Worm (Caenorhabditis elegans) whole organism, late embryonic: ENCODE measurements around the gene F21A3.2.

Experiments
- K09A11.1 ChIP-seq: sonication (generic microtip); optimal IDR thresholded peaks from 2 replicates; lab custom pipeline; 2017; ENCODE audit warnings: antibody characterized with exemption, mild to moderate bottlenecking, missing genetic modification characterization, missing compliant biosample characterization; ENCODE audit not compliant: insufficient read depth
- T23F11.4 ChIP-seq: fragments of 200-800 bp; sonication (Bioruptor generic); optimal IDR thresholded peaks from 2 replicates; lab custom pipeline; 2018; ENCODE audit warnings: mild to moderate bottlenecking, missing genetic modification characterization, missing compliant biosample characterization
- ama-1 ChIP-seq: fragments of 150-350 bp; optimal IDR thresholded peaks from 2 replicates; lab custom pipeline; 2014
- ceh-14 ChIP-seq: sonication (generic microtip); optimal IDR thresholded peaks from 2 replicates; lab custom pipeline; 2016; ENCODE audit warnings: missing genotype, missing genetic modification characterization, missing compliant biosample characterization
- ceh-19 ChIP-seq: fragments of 200-800 bp; sonication (Bioruptor generic); optimal IDR thresholded peaks from 2 replicates; lab custom pipeline; 2018; ENCODE audit warnings: mild to moderate bottlenecking, missing genetic modification characterization, missing compliant biosample characterization
- ceh-2 ChIP-seq: sonication (generic microtip); optimal IDR thresholded peaks from 2 replicates; lab custom pipeline; 2016; ENCODE audit warnings: missing genotype, missing genetic modification characterization, missing compliant biosample characterization
- ceh-22 ChIP-seq: sonication (generic microtip); optimal IDR thresholded peaks from 2 replicates; lab custom pipeline; 2017; ENCODE audit warnings: missing biosample characterization, missing genetic modification characterization
- ceh-24 ChIP-seq: sonication (generic microtip); optimal IDR thresholded peaks from 2 replicates; lab custom pipeline; 2016; ENCODE audit warnings: mild to moderate bottlenecking, missing genetic modification characterization, missing compliant biosample characterization
- ceh-30 ChIP-seq: fragments of 150-350 bp; optimal IDR thresholded peaks from 2 replicates; lab custom pipeline; 2014; ENCODE audit warnings: missing biosample characterization, missing genetic modification characterization
- ceh-31 ChIP-seq: sonication (generic microtip); optimal IDR thresholded peaks from 2 replicates; lab custom pipeline; 2016; ENCODE audit warnings: missing genetic modification characterization, missing compliant biosample characterization
- ceh-48 ChIP-seq: sonication (generic microtip); optimal IDR thresholded peaks from 2 replicates; lab custom pipeline; 2016; ENCODE audit warnings: missing genetic modification characterization, inconsistent platforms, missing compliant biosample characterization
- ceh-9 ChIP-seq: sonication (generic microtip); optimal IDR thresholded peaks from 2 replicates; lab custom pipeline; 2016; ENCODE audit warnings: mild to moderate bottlenecking, missing genetic modification characterization, inconsistent platforms, missing compliant biosample characterization
- che-1 ChIP-seq: sonication (generic microtip); optimal IDR thresholded peaks from 2 replicates; lab custom pipeline; 2016; ENCODE audit warnings: mild to moderate bottlenecking, missing genetic modification characterization, missing compliant biosample characterization
- dve-1 ChIP-seq: sonication (generic microtip); optimal IDR thresholded peaks from 2 replicates; lab custom pipeline; 2017; ENCODE audit warnings: antibody characterized with exemption, mild to moderate bottlenecking, missing genetic modification characterization, missing compliant biosample characterization
- elt-4 ChIP-seq: sonication (generic microtip); optimal IDR thresholded peaks from 2 replicates; lab custom pipeline; 2016; ENCODE audit warnings: missing genetic modification characterization, missing compliant biosample characterization
- ets-4 ChIP-seq: sonication (generic microtip); optimal IDR thresholded peaks from 2 replicates; lab custom pipeline; 2016; ENCODE audit warnings: missing genetic modification characterization, missing compliant biosample characterization
- eyg-1 ChIP-seq: sonication (generic microtip); optimal IDR thresholded peaks from 2 replicates; lab custom pipeline; 2016; ENCODE audit warnings: missing genotype, missing genetic modification characterization, missing compliant biosample characterization
- fax-1 ChIP-seq: sonication (generic microtip); optimal IDR thresholded peaks from 2 replicates; lab custom pipeline; 2016; ENCODE audit warnings: missing genotype, missing genetic modification characterization, missing compliant biosample characterization
- fkh-6 ChIP-seq: sonication (generic microtip); optimal IDR thresholded peaks from 2 replicates; lab custom pipeline; 2016; ENCODE audit warnings: missing genetic modification characterization, missing compliant biosample characterization
- gmeb-2 ChIP-seq: sonication (generic microtip); optimal IDR thresholded peaks from 2 replicates; lab custom pipeline; 2016; ENCODE audit warnings: missing genetic modification characterization, inconsistent platforms, missing compliant biosample characterization
- hlh-15 ChIP-seq: sonication (generic microtip); optimal IDR thresholded peaks from 2 replicates; lab custom pipeline; 2016; ENCODE audit warnings: missing genetic modification characterization, missing compliant biosample characterization
- hlh-30 ChIP-seq: sonication (generic microtip); optimal IDR thresholded peaks from 2 replicates; lab custom pipeline; 2017; ENCODE audit warnings: antibody characterized with exemption, missing genetic modification characterization, missing compliant biosample characterization; ENCODE audit not compliant: insufficient read depth
- hlh-6 ChIP-seq: sonication (generic microtip); optimal IDR thresholded peaks from 2 replicates; lab custom pipeline; 2016; ENCODE audit warnings: missing genotype, missing genetic modification characterization, missing compliant biosample characterization
- hlh-8 ChIP-seq: sonication (generic microtip); optimal IDR thresholded peaks from 2 replicates; lab custom pipeline; 2016; ENCODE audit warnings: missing genotype, missing genetic modification characterization, missing compliant biosample characterization
- lim-6 ChIP-seq: sonication (generic microtip); optimal IDR thresholded peaks from 2 replicates; lab custom pipeline; 2016; ENCODE audit warnings: missing genetic modification characterization, missing compliant biosample characterization
- nfya-1 ChIP-seq: sonication (generic microtip); optimal IDR thresholded peaks from 2 replicates; lab custom pipeline; 2017; ENCODE audit warnings: missing genetic modification characterization, mild to moderate bottlenecking, missing compliant biosample characterization, antibody characterized with exemption, moderate library complexity
- nhr-11 ChIP-seq: fragments of 150-350 bp; optimal IDR thresholded peaks from 2 replicates; lab custom pipeline; 2014; ENCODE audit warnings: missing biosample characterization, missing genetic modification characterization
- nhr-232 ChIP-seq: sonication (generic microtip); optimal IDR thresholded peaks from 2 replicates; lab custom pipeline; 2016; ENCODE audit warnings: missing genetic modification characterization, missing compliant biosample characterization
- pag-3 ChIP-seq: sonication (generic microtip); optimal IDR thresholded peaks from 2 replicates; lab custom pipeline; 2016; ENCODE audit warnings: missing compliant biosample characterization, missing genetic modification characterization, borderline replicate concordance
- pros-1 ChIP-seq: fragments of 150-350 bp; optimal IDR thresholded peaks from 2 replicates; lab custom pipeline; 2014; ENCODE audit warnings: missing biosample characterization, missing genetic modification reagents, missing genetic modification characterization
- ref-2 ChIP-seq: sonication (generic microtip); optimal IDR thresholded peaks from 2 replicates; lab custom pipeline; 2016; ENCODE audit warnings: missing genetic modification characterization, missing compliant biosample characterization
- rnt-1 ChIP-seq: sonication (generic microtip); optimal IDR thresholded peaks from 2 replicates; lab custom pipeline; 2016; ENCODE audit warnings: missing genetic modification characterization, missing compliant biosample characterization
- tbx-2 ChIP-seq: sonication (generic microtip); optimal IDR thresholded peaks from 2 replicates; lab custom pipeline; 2016; ENCODE audit warnings: missing genetic modification characterization, missing compliant biosample characterization
- tbx-7 ChIP-seq: sonication (generic microtip); optimal IDR thresholded peaks from 2 replicates; lab custom pipeline; 2016; ENCODE audit warnings: missing genotype, missing genetic modification characterization, missing compliant biosample characterization
- ttx-3 ChIP-seq: sonication (generic microtip); optimal IDR thresholded peaks from 2 replicates; lab custom pipeline; 2016; ENCODE audit warnings: missing genetic modification reagents, missing genetic modification characterization, missing compliant biosample characterization
- unc-3 ChIP-seq, 2 experiments: fragments of 200-800 bp in 1 of 2; sonication (Bioruptor generic) in 1 of 2; sonication (generic microtip) in 1 of 2; conservative IDR thresholded peaks in 1 of 2; optimal IDR thresholded peaks in 1 of 2; 2 replicates each; pipeline versions ENCODE4 v1.3.6 to Lab custom; 2016 to 2022; ENCODE audit warnings: missing compliant biosample characterization in 2 of 2, missing genetic modification characterization in 2 of 2, missing genetic modification reagents in 1 of 2
- unc-42 ChIP-seq: sonication (generic microtip); optimal IDR thresholded peaks from 2 replicates; lab custom pipeline; 2016; ENCODE audit warnings: missing genotype, missing genetic modification characterization, missing compliant biosample characterization
- unc-55 ChIP-seq: sonication (generic microtip); optimal IDR thresholded peaks from 2 replicates; lab custom pipeline; 2017; ENCODE audit warnings: missing biosample characterization, missing genetic modification reagents, missing genetic modification characterization
- unc-86 ChIP-seq: sonication (generic microtip); optimal IDR thresholded peaks from 2 replicates; lab custom pipeline; 2016; ENCODE audit warnings: missing genetic modification characterization, missing compliant biosample characterization
- ztf-16 ChIP-seq: sonication (generic microtip); optimal IDR thresholded peaks from 2 replicates; lab custom pipeline; 2017; ENCODE audit warnings: missing genetic modification characterization, missing compliant biosample characterization

Gene F21A3.2

DNA sequence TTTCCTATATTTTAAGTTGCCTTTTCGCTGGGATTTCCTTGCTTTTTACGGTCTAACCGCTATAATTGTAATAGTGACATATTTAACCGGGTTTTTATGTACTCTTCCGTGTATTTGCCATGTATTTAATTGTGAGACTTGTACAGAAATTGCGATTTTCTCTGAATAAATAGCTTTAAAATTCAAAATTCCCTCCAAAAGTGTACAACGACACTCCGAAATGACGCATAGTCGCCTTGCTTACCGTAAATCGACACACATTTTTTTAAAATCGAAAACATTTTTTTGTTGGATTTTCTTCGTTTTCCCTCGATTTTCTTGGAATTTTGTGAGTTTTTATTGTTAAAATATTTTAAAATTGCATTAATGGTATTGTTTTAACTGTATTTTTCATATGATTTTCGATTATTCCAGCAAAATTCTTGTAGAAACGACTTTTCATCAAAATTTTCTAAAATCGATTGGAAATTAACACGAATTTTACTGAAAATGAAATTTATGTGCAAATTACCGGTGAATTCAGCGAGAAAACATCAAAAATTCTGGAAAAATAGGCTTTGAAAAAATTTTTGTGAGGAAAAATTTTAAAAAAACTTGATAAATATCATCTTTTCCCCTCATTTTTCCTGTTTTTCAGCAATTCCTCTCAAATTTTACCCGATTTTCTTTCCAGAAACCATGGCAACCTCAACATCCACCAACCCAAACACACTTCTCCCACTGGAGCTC, 36.1 kb upstream of the F21A3.2 start, which contains the start of gene lsm-5:
lsm-5 (plus strand) TSS at position 679 of the 729 bp plus-strand sequence.
- TF ChIP-seq T23F11.4 (GFP tag; lab: Kevin White, UChicago) (no peak), hlh-30 (tag; lab: Kevin White, UChicago) (no peak), elt-4 (tag; lab: Kevin White, UChicago) (no peak), nhr-232 (tag; lab: Kevin White, UChicago) (no peak), ceh-24 (tag; lab: Kevin White, UChicago) (no peak), ceh-48 (tag; lab: Kevin White, UChicago) (no peak), tbx-7 (tag; lab: Kevin White, UChicago) (no peak), tbx-2 (no peak), ama-1 (lab: Kevin White, UChicago) (no peak), nhr-11 (tag; lab: Kevin White, UChicago) (no peak), ceh-31 (no peak), gmeb-2 (tag; lab: Kevin White, UChicago) (no peak), pros-1 (tag; lab: Kevin White, UChicago) (no peak), dve-1 (tag; lab: Kevin White, UChicago) (no peak)

DNA sequence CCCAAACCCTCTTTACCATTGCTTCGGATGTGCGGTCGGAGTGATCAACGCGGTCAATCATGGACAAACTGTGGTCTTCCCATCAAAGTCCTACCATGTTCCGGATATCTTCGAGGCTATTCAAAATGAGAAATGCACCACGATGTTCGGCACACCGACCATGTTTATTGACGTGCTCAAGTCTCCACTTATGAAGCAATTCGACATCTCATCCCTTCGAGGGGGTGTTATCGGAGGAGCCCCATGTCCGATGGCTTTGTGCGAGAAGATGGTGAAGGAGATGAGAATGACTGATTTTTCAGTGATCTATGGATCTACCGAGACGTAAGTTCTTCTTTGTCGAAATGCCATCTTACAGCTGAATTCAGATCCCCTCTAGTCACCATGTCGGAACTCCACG, 34.6 kb upstream of the F21A3.2 start:
- no peak for TF ChIP-seq lim-6 (tag; lab: Kevin White, UChicago)
- TF ChIP-seq ceh-48 (tag; lab: Kevin White, UChicago): no peak
- TF ChIP-seq ttx-3 (tag; lab: Kevin White, UChicago): no peak
- no peak for TF ChIP-seq fkh-6
- no peak for TF ChIP-seq rnt-1 (tag; lab: Kevin White, UChicago)
- TF ChIP-seq unc-42 (tag; lab: Kevin White, UChicago): no peak
- no peak for TF ChIP-seq ceh-22 (tag; lab: Kevin White, UChicago)
- TF ChIP-seq dve-1 (tag; lab: Kevin White, UChicago): no peak
- TF ChIP-seq nfya-1: no peak
- no peak for TF ChIP-seq ceh-2
- TF ChIP-seq unc-55 (GFP tag; lab: Kevin White, UChicago): no peak
- TF ChIP-seq ceh-14 (tag; lab: Kevin White, UChicago): no peak
- TF ChIP-seq K09A11.1 (tag; lab: Kevin White, UChicago): no peak
- TF ChIP-seq ama-1 (lab: Kevin White, UChicago): no peak
- no peak for TF ChIP-seq ref-2 (tag; lab: Kevin White, UChicago)

DNA sequence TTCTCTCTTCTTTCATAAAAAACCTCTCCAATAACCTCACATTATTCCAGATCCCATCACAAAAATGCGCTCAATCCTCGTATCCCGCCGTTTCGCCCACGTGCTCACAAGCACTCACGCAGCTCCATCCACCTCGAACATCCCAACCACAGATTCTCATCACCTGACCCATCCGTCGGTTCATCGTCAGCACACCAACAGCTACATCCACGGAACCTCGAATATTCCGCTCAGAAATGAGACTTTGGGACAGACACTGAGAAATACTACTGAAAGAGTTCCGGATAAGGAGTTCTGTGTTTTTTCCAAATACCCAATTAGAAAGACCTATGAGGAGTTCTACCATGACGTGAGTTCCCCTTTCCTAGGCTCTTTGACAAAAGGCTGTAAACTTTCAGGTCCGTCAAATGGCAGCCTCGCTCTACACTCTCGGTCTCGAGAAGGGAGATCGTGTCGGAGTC, 33.6 kb upstream of the F21A3.2 start, which contains the start of gene acs-2:
acs-2 (plus strand) TSS at position 51 of the 461 bp plus-strand sequence.
- TF ChIP-seq ceh-9 (tag; lab: Kevin White, UChicago) (no peak), fkh-6 (no peak), fax-1 (tag; lab: Kevin White, UChicago) (no peak), ceh-19 (GFP tag; lab: Kevin White, UChicago) (no peak), unc-86 (tag; lab: Kevin White, UChicago) (no peak), hlh-6 (tag; lab: Kevin White, UChicago) (no peak), unc-3 (GFP tag; conservative IDR thresholded peaks at IDR 0.05; lab: Robert Waterston, UW) (no peak), unc-3 (tag; optimal IDR thresholded peaks at IDR 0.05; lab: Kevin White, UChicago) (no peak), ceh-30 (tag; lab: Kevin White, UChicago) (no peak), che-1 (tag; lab: Kevin White, UChicago) (no peak), ttx-3 (tag; lab: Kevin White, UChicago) (no peak), tbx-7 (tag; lab: Kevin White, UChicago) (no peak), ets-4 (no peak), nhr-11 (tag; lab: Kevin White, UChicago) (no peak), ztf-16 (tag; lab: Kevin White, UChicago) (no peak), hlh-8 (tag; lab: Kevin White, UChicago) (no peak), pag-3 (tag; lab: Kevin White, UChicago) (no peak), eyg-1 (no peak), hlh-15 (no peak)
